Fruit fly (Drosophila melanogaster): ENCODE data around the gene CG31639.

Gene CG31639

dm6 chr2L:6178740-6179633, 24.0 kb upstream of the CG31639 start, which contains the start of gene smal:
Gene smal, plus strand, starts transcription at chr2L:6179133.
- TF ChIP-seq Smox (GFP tag; optimal IDR thresholded peaks at IDR 0.05), result no peak
- no peak for TF ChIP-seq CG16779 (tag; optimal IDR thresholded peaks at IDR 0.05)
- TF ChIP-seq OdsH (GFP tag; optimal IDR thresholded peaks at IDR 0.05), result no peak
- no peak for TF ChIP-seq fd85E (GFP tag; optimal IDR thresholded peaks at IDR 0.05)
- peak; percentile 32 for TF ChIP-seq net (GFP tag; optimal IDR thresholded peaks at IDR 0.05)
- no peak for TF ChIP-seq CG32006 (GFP tag; optimal IDR thresholded peaks at IDR 0.05)
- no peak for TF ChIP-seq Hr39 (GFP tag; optimal IDR thresholded peaks at IDR 0.05)
- TF ChIP-seq vri (GFP tag; optimal IDR thresholded peaks at IDR 0.05), result no peak
- TF ChIP-seq Gug (GFP tag; IDR thresholded peaks at IDR 0.05), result no peak
- TF ChIP-seq ss (GFP tag; optimal IDR thresholded peaks at IDR 0.05), result peak; percentile 24 to 61
- no peak for TF ChIP-seq Hr4 (GFP tag; optimal IDR thresholded peaks at IDR 0.05)
- no peak for TF ChIP-seq pdm3 (GFP tag; optimal IDR thresholded peaks at IDR 0.05)
- TF ChIP-seq Eip78C (GFP tag), result peak; percentile 82
- no peak for TF ChIP-seq Blimp-1 (GFP tag; optimal IDR thresholded peaks at IDR 0.05)
- TF ChIP-seq Sox15 (GFP tag; optimal IDR thresholded peaks at IDR 0.05), result no peak
- no peak for TF ChIP-seq CG7368 (GFP tag; optimal IDR thresholded peaks at IDR 0.05)
- no peak for TF ChIP-seq CG34406 (GFP tag; optimal IDR thresholded peaks at IDR 0.05)
- no peak for TF ChIP-seq Met (GFP tag; optimal IDR thresholded peaks at IDR 0.05)
- peak; percentile 16 for TF ChIP-seq CG1621 (tag; optimal IDR thresholded peaks at IDR 0.05)
- TF ChIP-seq CG4318 (GFP tag; optimal IDR thresholded peaks at IDR 0.05), result no peak
- TF ChIP-seq CG11294 (GFP tag; IDR thresholded peaks at IDR 0.05), result no peak
- TF ChIP-seq lz (GFP tag; optimal IDR thresholded peaks at IDR 0.05), result no peak
- no peak for TF ChIP-seq CG3032 (tag; optimal IDR thresholded peaks at IDR 0.05)
- no peak for TF ChIP-seq CG10631 (GFP tag; optimal IDR thresholded peaks at IDR 0.05)
- TF ChIP-seq Sox102F (GFP tag; optimal IDR thresholded peaks at IDR 0.05), result peak; percentile 38
- TF ChIP-seq CG9139 (GFP tag; optimal IDR thresholded peaks at IDR 0.05), result peak; percentile 47
- TF ChIP-seq achi (GFP tag; optimal IDR thresholded peaks at IDR 0.05), result peak; percentile 14
- TF ChIP-seq Eip75B (GFP tag; optimal IDR thresholded peaks at IDR 0.05), result peak; percentile 15
- TF ChIP-seq CG11762 (GFP tag; optimal IDR thresholded peaks at IDR 0.05; ENCODE audit: insufficient read depth), result no peak
- TF ChIP-seq CG8632 (GFP tag; optimal IDR thresholded peaks at IDR 0.05), result no peak
- TF ChIP-seq fd59A (GFP tag; optimal IDR thresholded peaks at IDR 0.05), result no peak
- peak; percentile 7 for TF ChIP-seq Sox14 (GFP tag; optimal IDR thresholded peaks at IDR 0.05)
- TF ChIP-seq salr (GFP tag; optimal IDR thresholded peaks at IDR 0.05), result no peak
- no peak for TF ChIP-seq svp (GFP tag)
- no peak for TF ChIP-seq CG8319 (GFP tag; optimal IDR thresholded peaks at IDR 0.05)
- TF ChIP-seq fkh (GFP tag; optimal IDR thresholded peaks at IDR 0.05), result peak; percentile 31
- no peak for TF ChIP-seq acj6 (GFP tag; optimal IDR thresholded peaks at IDR 0.05)
- peak; percentile 83 for TF ChIP-seq dsx (GFP tag; optimal IDR thresholded peaks at IDR 0.05; ENCODE audit: poor library complexity, severe bottlenecking)
- TF ChIP-seq Eip93F (GFP tag; optimal IDR thresholded peaks at IDR 0.05), result no peak
- TF ChIP-seq CG6163 (GFP tag; IDR thresholded peaks at IDR 0.05), result peak; percentile 70
- no peak for TF ChIP-seq Ets96B (tag; optimal IDR thresholded peaks at IDR 0.05)
- TF ChIP-seq eg (GFP tag; IDR thresholded peaks at IDR 0.05), result peak; percentile 67; the same call in 2 of the 3 replicates
- TF ChIP-seq Ets21C (GFP tag; optimal IDR thresholded peaks at IDR 0.05), result no peak
- no peak for TF ChIP-seq CG31627 (GFP tag; optimal IDR thresholded peaks at IDR 0.05)
- TF ChIP-seq Lpt (GFP tag; optimal IDR thresholded peaks at IDR 0.05), result no peak
- no peak for TF ChIP-seq CG10669 (GFP tag; optimal IDR thresholded peaks at IDR 0.05)
- TF ChIP-seq CG15336 (GFP tag; IDR thresholded peaks at IDR 0.05), result peak; percentile 39; the same call in 1 of the 2 replicates
- no peak for TF ChIP-seq CG6854 (GFP tag; optimal IDR thresholded peaks at IDR 0.05)
- TF ChIP-seq CG11902 (GFP tag; optimal IDR thresholded peaks at IDR 0.05), result no peak
- TF ChIP-seq esn (GFP tag; optimal IDR thresholded peaks at IDR 0.05), result no peak
- no peak for TF ChIP-seq topi (GFP tag; optimal IDR thresholded peaks at IDR 0.05)
